Fruit fly (Drosophila melanogaster) whole organism, adult: Measurements from ENCODE around the gene M1BP.

Experiments used
- CG12768 ChIP-seq: fragments of 200-800 bp; sonication (Bioruptor generic); optimal IDR thresholded peaks from 2 replicates; lab custom pipeline; 2017; ENCODE audit warnings: missing biosample characterization, missing genetic modification characterization, mild to moderate bottlenecking, moderate library complexity, missing genetic modification reagents
- CG1620 ChIP-seq: fragments of 200-800 bp; sonication (Bioruptor generic); optimal IDR thresholded peaks from 2 replicates; lab custom pipeline; 2016; ENCODE audit warnings: missing biosample characterization, missing genetic modification characterization
- CG7101 ChIP-seq: fragments of 200-800 bp; sonication (Bioruptor generic); optimal IDR thresholded peaks from 2 replicates; lab custom pipeline; 2018; ENCODE audit warnings: missing biosample characterization, mild to moderate bottlenecking, missing genetic modification characterization, moderate library complexity
- Clk ChIP-seq: fragments of 200-800 bp; sonication (Bioruptor generic); optimal IDR thresholded peaks from 2 replicates; lab custom pipeline; 2017; ENCODE audit warnings: missing biosample characterization, missing genetic modification characterization
- Hr96 ChIP-seq: fragments of 200-800 bp; sonication (Bioruptor generic); optimal IDR thresholded peaks from 2 replicates; lab custom pipeline; 2016; ENCODE audit warnings: missing biosample characterization, missing genetic modification characterization
- Mnt ChIP-seq: fragments of 200-800 bp; sonication (Bioruptor generic); optimal IDR thresholded peaks from 2 replicates; lab custom pipeline; 2016; ENCODE audit warnings: missing biosample characterization, mild to moderate bottlenecking, missing genetic modification characterization
- cnc ChIP-seq, 2 experiments: fragments of >200 bp; optimal IDR thresholded peaks; 2 replicates each; lab custom pipeline; 2017
- kay ChIP-seq: fragments of 200-800 bp; sonication (Bioruptor generic); peaks from one replicate; lab custom pipeline; 2016; ENCODE audit warnings: missing biosample characterization, missing genetic modification characterization, borderline replicate concordance
- toe ChIP-seq: fragments of 200-800 bp; sonication (Bioruptor generic); optimal IDR thresholded peaks from 2 replicates; lab custom pipeline; 2016; ENCODE audit warnings: missing biosample characterization, missing genetic modification characterization

dm6 chr3R:8767998-8768397 lies 36.5 kb upstream of the M1BP start, which contains the start of the genes CG34135 and CG11768:
- TF ChIP-seq cnc (optimal IDR thresholded peaks at IDR 0.05; lab: Kevin White, UChicago), result no peak
- TF ChIP-seq Mnt (GFP tag; lab: Kevin White, UChicago), result no peak
- TF ChIP-seq CG7101 (tag; lab: Kevin White, UChicago), result no peak
- no peak for TF ChIP-seq toe (GFP tag; lab: Kevin White, UChicago)
- TF ChIP-seq Clk (GFP tag; lab: Kevin White, UChicago), result no peak
- no peak for TF ChIP-seq CG12768 (GFP tag; lab: Kevin White, UChicago)
- no peak for TF ChIP-seq Hr96 (GFP tag; lab: Kevin White, UChicago)
- no peak for TF ChIP-seq CG1620 (GFP tag; lab: Kevin White, UChicago)
- TF ChIP-seq kay (GFP tag; lab: Kevin White, UChicago), result no peak
